Worm (Caenorhabditis elegans) whole organism, early embryonic: Measurements from ENCODE around the gene K09D9.1.

ENCODE experiments used
- aly-1 ChIP-seq: sonication (generic microtip); optimal IDR thresholded peaks from 2 replicates; lab custom pipeline; 2016; ENCODE audit warnings: missing genetic modification characterization, missing compliant biosample characterization
- ama-1 ChIP-seq: fragments of 150-350 bp; optimal IDR thresholded peaks from 2 replicates; lab custom pipeline; 2014
- ceh-13 ChIP-seq: fragments of 200-800 bp; sonication (Bioruptor generic); optimal IDR thresholded peaks from 2 replicates; lab custom pipeline; 2018; ENCODE audit warnings: mild to moderate bottlenecking, missing genetic modification characterization, missing compliant biosample characterization
- hmg-4 ChIP-seq: fragments of 200-800 bp; sonication (Bioruptor generic); optimal IDR thresholded peaks from 2 replicates; lab custom pipeline; 2018; ENCODE audit warnings: mild to moderate bottlenecking, missing genetic modification characterization, missing compliant biosample characterization
- hnd-1 ChIP-seq: sonication (generic microtip); optimal IDR thresholded peaks from 2 replicates; lab custom pipeline; 2016; ENCODE audit warnings: missing genetic modification characterization, missing compliant biosample characterization
- pes-1 ChIP-seq: fragments of 200-800 bp; sonication (Bioruptor generic); IDR thresholded peaks from 2 replicates; pipeline ENCODE4 v1.3.6; 2022; ENCODE audit warnings: missing genetic modification reagents, missing genetic modification characterization, missing compliant biosample characterization
- scrt-1 ChIP-seq: fragments of 200-800 bp; sonication (Bioruptor generic); IDR thresholded peaks from 2 replicates; pipeline ENCODE4 v1.3.6; 2022; ENCODE audit warnings: missing genetic modification characterization, missing compliant biosample characterization
- sea-1 ChIP-seq: fragments of 200-800 bp; sonication (Bioruptor generic); conservative IDR thresholded peaks from 2 replicates; pipeline ENCODE4 v1.3.6; 2022; ENCODE audit warnings: missing genetic modification characterization, missing compliant biosample characterization
- tbx-11 ChIP-seq: fragments of 200-800 bp; sonication (Bioruptor generic); IDR thresholded peaks from 2 replicates; pipeline ENCODE4 v1.3.6; 2022; ENCODE audit warnings: missing genetic modification characterization, missing compliant biosample characterization
- tbx-37 ChIP-seq: fragments of 200-800 bp; sonication (Bioruptor generic); conservative IDR thresholded peaks from 2 replicates; pipeline ENCODE4 v1.3.6; 2022; ENCODE audit warnings: missing genetic modification reagents, missing genetic modification characterization, missing compliant biosample characterization
- tra-4 ChIP-seq: sonication (generic microtip); optimal IDR thresholded peaks from 2 replicates; lab custom pipeline; 2017; ENCODE audit warnings: missing genetic modification characterization, missing compliant biosample characterization

- TF ChIP-seq hnd-1 (tag; lab: Kevin White, UChicago) = no peak
- TF ChIP-seq ama-1 (lab: Kevin White, UChicago) = no peak
- TF ChIP-seq hmg-4 (GFP tag; lab: Kevin White, UChicago) = no peak
- no peak for TF ChIP-seq aly-1 (tag; lab: Kevin White, UChicago)
- no peak for TF ChIP-seq scrt-1
- TF ChIP-seq sea-1 = no peak
- TF ChIP-seq ceh-13 = no peak
- no peak for TF ChIP-seq tbx-37 (GFP tag; lab: Robert Waterston, UW)
- TF ChIP-seq pes-1 (GFP tag; lab: Robert Waterston, UW) = no peak
- TF ChIP-seq tbx-11 = no peak
- TF ChIP-seq tra-4 (tag; lab: Kevin White, UChicago) = no peak
Measured at ce11 chrV:4029627-4030026, 4.8 kb downstream of the K09D9.1 start.
